Worm (Caenorhabditis elegans): ENCODE measurements around the gene abcx-1.

abcx-1 gene

ce11 chrII:6497137-6497536 is 34.8 kb upstream of the abcx-1 start:
- no peak for TF ChIP-seq unc-62 (GFP tag; optimal IDR thresholded peaks at IDR 0.05)
- no peak for TF ChIP-seq nfya-1 (tag; optimal IDR thresholded peaks at IDR 0.05; ENCODE audit: borderline replicate concordance, insufficient read depth)
- no peak for TF ChIP-seq egl-18 (GFP tag; IDR thresholded peaks at IDR 0.05)
- TF ChIP-seq zfh-2 (GFP tag; conservative IDR thresholded peaks at IDR 0.05): no peak
- no peak for TF ChIP-seq rec-8 (tag; optimal IDR thresholded peaks at IDR 0.05)
- no peak for TF ChIP-seq pha-4 (tag; optimal IDR thresholded peaks at IDR 0.05)
- TF ChIP-seq T26A5.8 (tag; optimal IDR thresholded peaks at IDR 0.05): no peak
- TF ChIP-seq lsl-1 (GFP tag; optimal IDR thresholded peaks at IDR 0.05): no peak
- TF ChIP-seq nfyb-1 (GFP tag; IDR thresholded peaks at IDR 0.05): no peak
- TF ChIP-seq F33H1.4 (GFP tag; IDR thresholded peaks at IDR 0.05): no peak
- TF ChIP-seq chd-7 (tag; optimal IDR thresholded peaks at IDR 0.05): no peak
- TF ChIP-seq snpc-3.4 (tag; optimal IDR thresholded peaks at IDR 0.05): no peak
- TF ChIP-seq mxl-1 (tag; optimal IDR thresholded peaks at IDR 0.05): no peak
- TF ChIP-seq nhr-120 (GFP tag; IDR thresholded peaks at IDR 0.05): no peak
- no peak for TF ChIP-seq F57C9.4 (tag; optimal IDR thresholded peaks at IDR 0.05)

- TF ChIP-seq let-526 (GFP tag; IDR thresholded peaks at IDR 0.05): no peak
- no peak for TF ChIP-seq somi-1 (GFP tag; optimal IDR thresholded peaks at IDR 0.05)
- TF ChIP-seq hmg-20 (GFP tag; IDR thresholded peaks at IDR 0.05): no peak
- no peak for TF ChIP-seq T07F8.4 (tag; optimal IDR thresholded peaks at IDR 0.05)
- TF ChIP-seq atf-7 (tag; optimal IDR thresholded peaks at IDR 0.05): no peak
- TF ChIP-seq B0019.2 (GFP tag; conservative IDR thresholded peaks at IDR 0.05): no peak
- no peak for TF ChIP-seq ztf-6 (GFP tag; IDR thresholded peaks at IDR 0.05)
- TF ChIP-seq nhr-80 (tag; optimal IDR thresholded peaks at IDR 0.05): no peak
- no peak for TF ChIP-seq F49E8.2 (tag; optimal IDR thresholded peaks at IDR 0.05; ENCODE audit: insufficient read depth)
- TF ChIP-seq lin-35 (GFP tag; optimal IDR thresholded peaks at IDR 0.05): no peak
- no peak for TF ChIP-seq dox-1 (GFP tag; IDR thresholded peaks at IDR 0.05)
- TF ChIP-seq zim-3 (tag; optimal IDR thresholded peaks at IDR 0.05): no peak
These were observed 33.4 kb upstream of the abcx-1 start for ce11 chrII:6498609-6499008.

ce11 chrII:6499067-6499466 is 32.9 kb upstream of the abcx-1 start, which contains the start of gene twk-49:
Gene twk-49 (minus strand): TSS chrII:6499167.
- no peak for TF ChIP-seq K12H6.12 (tag; optimal IDR thresholded peaks at IDR 0.05)
- TF ChIP-seq ztf-26 (tag; optimal IDR thresholded peaks at IDR 0.05): no peak
- no peak for TF ChIP-seq ZK185.1 (tag; optimal IDR thresholded peaks at IDR 0.05; ENCODE audit: poor library complexity, severe bottlenecking)
- no peak for TF ChIP-seq dpl-1 (GFP tag; optimal IDR thresholded peaks at IDR 0.05)
- no peak for TF ChIP-seq attf-5 (GFP tag; optimal IDR thresholded peaks at IDR 0.05)
- no peak for TF ChIP-seq egrh-3 (GFP tag; IDR thresholded peaks at IDR 0.05)
- TF ChIP-seq ztf-28 (GFP tag; IDR thresholded peaks at IDR 0.05): no peak
- no peak for TF ChIP-seq ama-1 (optimal IDR thresholded peaks at IDR 0.05)
- no peak for TF ChIP-seq ama-1 (GFP tag; optimal IDR thresholded peaks at IDR 0.05)

- TF ChIP-seq snpc-1.1 (tag; optimal IDR thresholded peaks at IDR 0.05; ENCODE audit: insufficient read depth) (no peak), xnd-1 (tag; optimal IDR thresholded peaks at IDR 0.05) (no peak), lin-26 (GFP tag; IDR thresholded peaks at IDR 0.05) (no peak), let-607 (tag; optimal IDR thresholded peaks at IDR 0.05) (no peak), F55B11.4 (tag; optimal IDR thresholded peaks at IDR 0.05; ENCODE audit: borderline replicate concordance, insufficient read depth) (no peak), F57C9.4 (tag; optimal IDR thresholded peaks at IDR 0.05) (no peak), F39B2.1 (GFP tag; IDR thresholded peaks at IDR 0.05) (no peak), bed-2 (GFP tag; IDR thresholded peaks at IDR 0.05) (no peak), nhr-120 (GFP tag; IDR thresholded peaks at IDR 0.05) (no peak), lsy-27 (tag; optimal IDR thresholded peaks at IDR 0.05; ENCODE audit: borderline replicate concordance, insufficient read depth) (no peak), F23B12.7 (tag; optimal IDR thresholded peaks at IDR 0.05; ENCODE audit: insufficient read depth) (no peak), B0019.2 (GFP tag; conservative IDR thresholded peaks at IDR 0.05) (no peak), ets-4 (GFP tag; optimal IDR thresholded peaks at IDR 0.05) (no peak)
These were observed 31.8 kb upstream of the abcx-1 start, which contains the start of gene R05G9.5 for ce11 chrII:6500161-6500560. Gene R05G9.5 (minus strand): TSS chrII:6500261.

All from whole organism, young adult.